Worm (Caenorhabditis elegans): ENCODE measurements around the gene ceh-7.
A peak's percentile ranks its signal among the peaks of the same experiment; 100 is the strongest.

Gene ceh-7

ce11 chrII:8695783-8696182 is 7.8 kb downstream of the ceh-7 start, which contains the start of gene C34C6.10:
Gene C34C6.10 (minus strand): TSS chrII:8695883.
- TF ChIP-seq nhr-28 (tag; optimal IDR thresholded peaks at IDR 0.05) (no peak), fos-1 (tag; optimal IDR thresholded peaks at IDR 0.05) (no peak), mdl-1 (tag; optimal IDR thresholded peaks at IDR 0.05) (no peak), egl-5 (tag; optimal IDR thresholded peaks at IDR 0.05) (no peak), nhr-237 (tag; optimal IDR thresholded peaks at IDR 0.05) (no peak), ztf-4 (tag; optimal IDR thresholded peaks at IDR 0.05) (no peak), nhr-67 (tag; optimal IDR thresholded peaks at IDR 0.05) (no peak), ztf-11 (tag; optimal IDR thresholded peaks at IDR 0.05) (no peak), nhr-11 (tag; optimal IDR thresholded peaks at IDR 0.05) (no peak), nhr-77 (tag; optimal IDR thresholded peaks at IDR 0.05) (no peak), pha-4 (tag; optimal IDR thresholded peaks at IDR 0.05) (no peak), nhr-43 (tag; optimal IDR thresholded peaks at IDR 0.05; ENCODE audit: poor library complexity, severe bottlenecking) (no peak), sea-2 (GFP tag; optimal IDR thresholded peaks at IDR 0.05) (no peak), jun-1 (tag; optimal IDR thresholded peaks at IDR 0.05) (no peak), zag-1 (tag; optimal IDR thresholded peaks at IDR 0.05) (no peak), unc-39 (tag; optimal IDR thresholded peaks at IDR 0.05) (no peak), egl-27 (tag; optimal IDR thresholded peaks at IDR 0.05) (no peak), nfya-1 (tag; optimal IDR thresholded peaks at IDR 0.05; ENCODE audit: insufficient read depth) (no peak), nhr-23 (tag; optimal IDR thresholded peaks at IDR 0.05) (no peak), fkh-10 (GFP tag; optimal IDR thresholded peaks at IDR 0.05) (no peak)

- TF ChIP-seq nhr-12 (tag; optimal IDR thresholded peaks at IDR 0.05): no peak
- no peak for TF ChIP-seq ztf-4 (tag; optimal IDR thresholded peaks at IDR 0.05)
- no peak for TF ChIP-seq unc-39 (tag; optimal IDR thresholded peaks at IDR 0.05)
- TF ChIP-seq R02D3.7 (tag; optimal IDR thresholded peaks at IDR 0.05): no peak
- no peak for TF ChIP-seq egl-5 (tag; optimal IDR thresholded peaks at IDR 0.05)
- TF ChIP-seq fos-1 (tag; optimal IDR thresholded peaks at IDR 0.05): no peak
- no peak for TF ChIP-seq lin-15B (tag; optimal IDR thresholded peaks at IDR 0.05)
- TF ChIP-seq pqm-1 (tag; optimal IDR thresholded peaks at IDR 0.05): no peak
- no peak for TF ChIP-seq ceh-9 (tag; optimal IDR thresholded peaks at IDR 0.05)
- no peak for TF ChIP-seq ceh-82 (tag; optimal IDR thresholded peaks at IDR 0.05)
- TF ChIP-seq hmg-11 (tag; optimal IDR thresholded peaks at IDR 0.05): no peak
- no peak for TF ChIP-seq nhr-11 (tag; optimal IDR thresholded peaks at IDR 0.05)
- no peak for TF ChIP-seq elt-2 (tag; optimal IDR thresholded peaks at IDR 0.05)
- no peak for TF ChIP-seq eor-1 (tag; optimal IDR thresholded peaks at IDR 0.05)
- TF ChIP-seq snpc-4 (tag; optimal IDR thresholded peaks at IDR 0.05): no peak
- no peak for TF ChIP-seq nhr-43 (tag; optimal IDR thresholded peaks at IDR 0.05; ENCODE audit: poor library complexity, severe bottlenecking)
- TF ChIP-seq nhr-237 (tag; optimal IDR thresholded peaks at IDR 0.05): no peak
- TF ChIP-seq mml-1 (tag; optimal IDR thresholded peaks at IDR 0.05): no peak
- TF ChIP-seq ztf-11 (tag; optimal IDR thresholded peaks at IDR 0.05): no peak
- no peak for TF ChIP-seq unc-62 (GFP tag; optimal IDR thresholded peaks at IDR 0.05)
Observed at ce11 chrII:8691344-8691960, 12.2 kb downstream of the ceh-7 start, which contains the start of gene C34C6.3. Gene C34C6.3 (plus strand): TSS chrII:8691910.

ce11 chrII:8685623-8686022 is 18.0 kb downstream of the ceh-7 start, which contains the start of gene C34C6.9:
Gene C34C6.9 (plus strand): TSS chrII:8685923.
- TF ChIP-seq sea-2 (GFP tag; optimal IDR thresholded peaks at IDR 0.05): no peak

ce11 chrII:8684824-8685223 is 18.8 kb downstream of the ceh-7 start, which contains the start of gene hgap-2:
Gene hgap-2 (minus strand): TSS chrII:8684924.
- TF ChIP-seq ceh-16 (tag; optimal IDR thresholded peaks at IDR 0.05) (no peak), nhr-76 (tag; optimal IDR thresholded peaks at IDR 0.05) (no peak), ama-1 (optimal IDR thresholded peaks at IDR 0.05) (no peak), pha-4 (tag; optimal IDR thresholded peaks at IDR 0.05) (peak; percentile 4), ceh-28 (tag; optimal IDR thresholded peaks at IDR 0.05) (no peak), elt-1 (tag; optimal IDR thresholded peaks at IDR 0.05) (no peak), pqm-1 (tag; optimal IDR thresholded peaks at IDR 0.05) (peak; percentile 19)

All from whole organism, L3 larva.